Worm (Caenorhabditis elegans) whole organism, mixed stage, embryonic: Measurements from ENCODE around the gene col-41.

Source experiments
- bed-3 ChIP-seq: fragments of 200-800 bp; sonication (Bioruptor generic); optimal IDR thresholded peaks from 3 replicates; lab custom pipeline; 2018; ENCODE audit warnings: mild to moderate bottlenecking, missing genetic modification characterization, moderate library complexity, missing compliant biosample characterization
- ceh-39 ChIP-seq: fragments of 150-350 bp; optimal IDR thresholded peaks from 2 replicates; lab custom pipeline; 2014; ENCODE audit warnings: missing biosample characterization, missing genetic modification characterization
- elt-3 ChIP-seq: fragments of 150-350 bp; optimal IDR thresholded peaks from 2 replicates; lab custom pipeline; 2014; ENCODE audit warnings: missing biosample characterization, missing genetic modification characterization
- flh-1 ChIP-seq: fragments of 200-800 bp; sonication (Bioruptor generic); optimal IDR thresholded peaks from 2 replicates; lab custom pipeline; 2018; ENCODE audit warnings: mild to moderate bottlenecking, missing genetic modification characterization, moderate library complexity, missing compliant biosample characterization
- hlh-1 ChIP-seq: fragments of 150-350 bp; optimal IDR thresholded peaks from 2 replicates; lab custom pipeline; 2014; ENCODE audit warnings: missing biosample characterization, missing genetic modification reagents, missing genetic modification characterization
- lin-13 ChIP-seq: fragments of 150-350 bp; optimal IDR thresholded peaks from 2 replicates; lab custom pipeline; 2014; ENCODE audit warnings: missing biosample characterization, missing genetic modification characterization
- mab-5 ChIP-seq: fragments of 150-350 bp; optimal IDR thresholded peaks from 2 replicates; lab custom pipeline; 2014; ENCODE audit warnings: missing biosample characterization, missing genetic modification characterization
- nhr-12 ChIP-seq: fragments of 150-350 bp; optimal IDR thresholded peaks from 2 replicates; lab custom pipeline; 2014; ENCODE audit warnings: missing biosample characterization, missing genetic modification characterization
- nhr-237 ChIP-seq: fragments of 150-350 bp; optimal IDR thresholded peaks from 2 replicates; lab custom pipeline; 2014; ENCODE audit warnings: missing biosample characterization, missing genetic modification characterization
- nhr-76 ChIP-seq: sonication (generic microtip); optimal IDR thresholded peaks from 2 replicates; lab custom pipeline; 2017; ENCODE audit warnings: missing biosample characterization, missing genetic modification characterization
- pha-4 ChIP-seq: fragments of 150-350 bp; optimal IDR thresholded peaks from 2 replicates; lab custom pipeline; 2018; ENCODE audit warnings: missing biosample characterization, missing genetic modification reagents, missing genetic modification characterization
- snpc-4 ChIP-seq: fragments of 150-350 bp; optimal IDR thresholded peaks from 2 replicates; lab custom pipeline; 2014; ENCODE audit warnings: missing biosample characterization, missing genetic modification characterization
- unc-62 ChIP-seq: fragments of 150-350 bp; optimal IDR thresholded peaks from 2 replicates; lab custom pipeline; 2014; ENCODE audit warnings: missing biosample characterization, missing genetic modification reagents, missing genetic modification characterization
- ztf-11 ChIP-seq: fragments of 150-350 bp; optimal IDR thresholded peaks from 2 replicates; lab custom pipeline; 2014; ENCODE audit warnings: missing biosample characterization, missing genetic modification characterization

DNA sequence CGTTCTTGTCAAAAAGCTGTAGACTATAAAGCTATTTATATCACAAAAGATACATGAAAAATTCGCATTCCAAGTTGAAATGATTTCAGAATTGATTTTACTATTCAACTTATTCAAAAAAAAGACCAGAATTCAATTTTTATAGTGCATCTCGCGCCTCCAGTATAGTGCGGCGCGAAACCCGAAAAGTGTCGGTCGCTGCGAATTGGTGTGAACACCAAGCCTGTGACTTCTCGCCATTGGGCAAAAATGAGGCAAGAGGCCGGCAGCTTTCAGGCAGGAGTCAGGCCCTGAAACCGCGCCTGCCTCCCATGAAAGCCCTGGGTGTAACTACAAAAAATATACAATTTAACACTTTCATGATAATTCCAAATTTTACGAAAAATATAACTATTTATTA is 16.9 kb downstream of the col-41 start:
- no peak for TF ChIP-seq ceh-39 (tag; lab: Kevin White, UChicago)
- no peak for TF ChIP-seq lin-13 (tag; lab: Kevin White, UChicago)
- TF ChIP-seq ztf-11 = no peak
- no peak for TF ChIP-seq mab-5
- no peak for TF ChIP-seq nhr-237 (tag; lab: Kevin White, UChicago)
- TF ChIP-seq flh-1 (GFP tag; lab: Kevin White, UChicago) = no peak
- no peak for TF ChIP-seq snpc-4 (tag; lab: Kevin White, UChicago)
- TF ChIP-seq unc-62 = no peak
- no peak for TF ChIP-seq elt-3 (tag; lab: Kevin White, UChicago)
- TF ChIP-seq nhr-12 = no peak
- no peak for TF ChIP-seq bed-3
- no peak for TF ChIP-seq nhr-76
- TF ChIP-seq pha-4 (tag; lab: Kevin White, UChicago) = no peak
- TF ChIP-seq hlh-1 (tag; lab: Kevin White, UChicago) = no peak
